Worm (Caenorhabditis elegans) whole organism, late embryonic: ENCODE data around the gene cht-5.

ENCODE experiments used
- ceh-6 ChIP-seq: fragments of 200-800 bp; sonication (Bioruptor generic); optimal IDR thresholded peaks from 2 replicates; lab custom pipeline; 2018; ENCODE audit warnings: mild to moderate bottlenecking, missing genetic modification characterization, missing compliant biosample characterization
- hlh-6 ChIP-seq: sonication (generic microtip); optimal IDR thresholded peaks from 2 replicates; lab custom pipeline; 2016; ENCODE audit warnings: missing genotype, missing genetic modification characterization, missing compliant biosample characterization

- TF ChIP-seq hlh-6 (tag; lab: Kevin White, UChicago) (no peak), ceh-6 (GFP tag; lab: Kevin White, UChicago) (no peak)
Observed at ce11 chrV:10083999-10084468, 30.4 kb upstream of the cht-5 start, which contains the start of gene nhr-12.
